Worm (Caenorhabditis elegans) whole organism, L3 larva: Measurements from ENCODE around the gene clec-227.

ENCODE experiments used
- fos-1 ChIP-seq: fragments of 150-350 bp; optimal IDR thresholded peaks from 2 replicates; lab custom pipeline; 2014; ENCODE audit warnings: missing biosample characterization, missing genetic modification characterization
- nhr-12 ChIP-seq: fragments of 150-350 bp; optimal IDR thresholded peaks from 2 replicates; lab custom pipeline; 2014; ENCODE audit warnings: missing biosample characterization, missing genetic modification characterization
- snpc-4 ChIP-seq: fragments of 150-350 bp; optimal IDR thresholded peaks from 2 replicates; lab custom pipeline; 2014; ENCODE audit warnings: missing biosample characterization, missing genetic modification characterization
- unc-62 ChIP-seq: fragments of 150-350 bp; sonication (generic microtip); optimal IDR thresholded peaks from 4 replicates; lab custom pipeline; 2014; ENCODE audit warnings: missing biosample characterization, missing genetic modification reagents, missing genetic modification characterization
- ztf-11 ChIP-seq: fragments of 150-350 bp; optimal IDR thresholded peaks from 2 replicates; lab custom pipeline; 2014; ENCODE audit warnings: missing biosample characterization, missing genetic modification characterization

- TF ChIP-seq nhr-12 (tag; lab: Kevin White, UChicago) (no peak), fos-1 (tag; lab: Kevin White, UChicago) (no peak), snpc-4 (tag; lab: Kevin White, UChicago) (no peak), unc-62 (GFP tag; lab: Kevin White, UChicago) (no peak), ztf-11 (no peak)
These were observed 45.1 kb upstream of the clec-227 start for ce11 chrV:14427069-14427825.
